Fruit fly (Drosophila melanogaster) whole organism, pupa: ENCODE measurements around the gene PSMG1.

Experiments used
- CG10348 ChIP-seq: fragments of 200-800 bp; sonication (Bioruptor generic); IDR thresholded peaks from 2 replicates; pipeline ENCODE4 v1.3.6; 2022; ENCODE audit warnings: missing biosample characterization, missing genetic modification characterization
- CG12605 ChIP-seq: fragments of 200-800 bp; sonication (Bioruptor generic); IDR thresholded peaks from 2 replicates; pipeline ENCODE4 v1.3.6; 2022; ENCODE audit warnings: missing biosample characterization, missing genetic modification characterization
- CG13204 ChIP-seq: fragments of 200-800 bp; sonication (Bioruptor generic); optimal IDR thresholded peaks from 2 replicates; lab custom pipeline; 2018; ENCODE audit warnings: missing biosample characterization, mild to moderate bottlenecking, missing genetic modification characterization, moderate library complexity
- CG14655 ChIP-seq: fragments of 200-800 bp; sonication (Bioruptor generic); optimal IDR thresholded peaks from 3 replicates; lab custom pipeline; 2017; ENCODE audit warnings: mild to moderate bottlenecking, missing biosample characterization, missing genetic modification reagents, missing genetic modification characterization
- CG15710 ChIP-seq: fragments of 200-800 bp; sonication (Bioruptor generic); optimal IDR thresholded peaks from 2 replicates; lab custom pipeline; 2018; ENCODE audit warnings: missing biosample characterization, mild to moderate bottlenecking, missing genetic modification characterization, moderate library complexity
- CG17806 ChIP-seq: fragments of 200-800 bp; sonication (Bioruptor generic); optimal IDR thresholded peaks from 2 replicates; lab custom pipeline; 2018; ENCODE audit warnings: missing biosample characterization, mild to moderate bottlenecking, missing genetic modification characterization, moderate library complexity
- CG32121 ChIP-seq: fragments of 200-800 bp; sonication (Bioruptor generic); IDR thresholded peaks from 2 replicates; pipeline ENCODE4 v1.3.6; 2022; ENCODE audit warnings: missing biosample characterization, missing genetic modification characterization
- CG34367 ChIP-seq: fragments of 200-800 bp; sonication (Bioruptor generic); optimal IDR thresholded peaks from 2 replicates; lab custom pipeline; 2018; ENCODE audit warnings: missing biosample characterization, mild to moderate bottlenecking, missing genetic modification characterization
- CG4496 ChIP-seq: fragments of 200-800 bp; sonication (Bioruptor generic); IDR thresholded peaks from 3 replicates; pipeline ENCODE4 v1.3.6; 2022; ENCODE audit warnings: missing biosample characterization, missing genetic modification characterization
- CG8159 ChIP-seq: fragments of 200-800 bp; sonication (Bioruptor generic); optimal IDR thresholded peaks from 3 replicates; lab custom pipeline; 2018; ENCODE audit warnings: missing biosample characterization, mild to moderate bottlenecking, missing genetic modification characterization, moderate library complexity
- CG8301 ChIP-seq: fragments of 200-800 bp; sonication (Bioruptor generic); optimal IDR thresholded peaks from 2 replicates; lab custom pipeline; 2018; ENCODE audit warnings: missing biosample characterization, mild to moderate bottlenecking, missing genetic modification characterization
- CG9948 ChIP-seq: fragments of 200-800 bp; sonication (Bioruptor generic); optimal IDR thresholded peaks from 2 replicates; lab custom pipeline; 2018; ENCODE audit warnings: missing biosample characterization, mild to moderate bottlenecking, missing genetic modification characterization, moderate library complexity
- D1 ChIP-seq: fragments of 200-800 bp; sonication (Bioruptor generic); optimal IDR thresholded peaks from 2 replicates; lab custom pipeline; 2018; ENCODE audit warnings: missing biosample characterization, mild to moderate bottlenecking, missing genetic modification characterization, moderate library complexity
- EcR ChIP-seq: fragments of 200-800 bp; sonication (Bioruptor generic); optimal IDR thresholded peaks from 3 replicates; lab custom pipeline; 2019; ENCODE audit warnings: missing biosample characterization, missing genetic modification characterization, mild to moderate bottlenecking, moderate library complexity, missing genetic modification reagents
- Ets98B ChIP-seq: fragments of 200-800 bp; sonication (Bioruptor generic); IDR thresholded peaks from 2 replicates; pipeline ENCODE4 v1.3.6; 2022; ENCODE audit warnings: missing biosample characterization, missing genetic modification characterization
- Pif1A ChIP-seq: fragments of 200-800 bp; sonication (Bioruptor generic); optimal IDR thresholded peaks from 3 replicates; lab custom pipeline; 2016; ENCODE audit warnings: missing biosample characterization, missing genetic modification characterization
- Pif1B ChIP-seq: fragments of 200-800 bp; sonication (Bioruptor generic); optimal IDR thresholded peaks from 3 replicates; lab custom pipeline; 2016; ENCODE audit warnings: missing biosample characterization, missing genetic modification characterization
- Snoo ChIP-seq: fragments of 200-800 bp; sonication (Bioruptor generic); optimal IDR thresholded peaks from 3 replicates; lab custom pipeline; 2017; ENCODE audit warnings: missing biosample characterization, mild to moderate bottlenecking, missing genetic modification characterization, inconsistent platforms
- fd96Ca ChIP-seq: fragments of 200-800 bp; sonication (Bioruptor generic); IDR thresholded peaks from 3 replicates; pipeline ENCODE4 v1.3.6; 2022; ENCODE audit warnings: missing biosample characterization, missing genetic modification characterization
- gl ChIP-seq: fragments of 200-800 bp; sonication (Bioruptor generic); optimal IDR thresholded peaks from 2 replicates; lab custom pipeline; 2018; ENCODE audit warnings: missing biosample characterization, mild to moderate bottlenecking, missing genetic modification characterization
- rn ChIP-seq: fragments of 200-800 bp; sonication (Bioruptor generic); IDR thresholded peaks from 2 replicates; pipeline ENCODE4 v1.3.6; 2022; ENCODE audit warnings: missing biosample characterization, missing genetic modification characterization

PSMG1 gene

dm6 chr3R:5789025-5789953 lies 4.8 kb downstream of the PSMG1 start, which contains the start of the genes Hat1 and Rpn5:
Gene Hat1, minus strand, starts transcription at chr3R:5789384.
Gene Rpn5, plus strand, starts transcription at chr3R:5789493.
- TF ChIP-seq CG8301 (tag; lab: Kevin White, UChicago) (peak; percentile 61), CG9948 (tag; lab: Kevin White, UChicago) (peak; percentile 54), fd96Ca (GFP tag; lab: Robert Waterston, UW) (peak; percentile 64; the same call in 2 of the 3 replicates), CG34367 (tag; lab: Kevin White, UChicago) (peak; percentile 49), EcR (GFP tag; lab: Kevin White, UChicago) (no peak), CG17806 (tag; lab: Kevin White, UChicago) (peak; percentile 41), Pif1A (GFP tag; lab: Kevin White, UChicago) (peak; percentile 79), CG13204 (no peak), CG4496 (GFP tag; lab: Robert Waterston, UW) (peak; percentile 68), Ets98B (GFP tag; lab: Robert Waterston, UW) (peak; percentile 56; the same call in 1 of the 2 replicates), CG8159 (tag; lab: Kevin White, UChicago) (peak; percentile 71), CG12605 (no peak), CG10348 (GFP tag; lab: Robert Waterston, UW) (no peak), CG14655 (peak; percentile 71), Snoo (tag; lab: Kevin White, UChicago) (peak; percentile 70), Pif1B (GFP tag; lab: Kevin White, UChicago) (peak; percentile 63), gl (tag; lab: Kevin White, UChicago) (peak; percentile 3), D1 (tag; lab: Kevin White, UChicago) (no peak), CG32121 (GFP tag; lab: Robert Waterston, UW) (no peak), rn (GFP tag; lab: Robert Waterston, UW) (no peak; the same call in 1 of the 2 replicates), CG15710 (tag; lab: Kevin White, UChicago) (peak; percentile 66)

- TF ChIP-seq CG17806 (tag; lab: Kevin White, UChicago) (no peak), rn (GFP tag; lab: Robert Waterston, UW) (no peak), CG10348 (GFP tag; lab: Robert Waterston, UW) (no peak), CG34367 (tag; lab: Kevin White, UChicago) (no peak), gl (tag; lab: Kevin White, UChicago) (no peak), CG8301 (tag; lab: Kevin White, UChicago) (no peak), CG9948 (tag; lab: Kevin White, UChicago) (no peak), EcR (GFP tag; lab: Kevin White, UChicago) (no peak), Pif1B (GFP tag; lab: Kevin White, UChicago) (no peak), D1 (tag; lab: Kevin White, UChicago) (no peak), fd96Ca (GFP tag; lab: Robert Waterston, UW) (no peak), CG13204 (no peak), CG14655 (no peak), Ets98B (GFP tag; lab: Robert Waterston, UW) (no peak), CG32121 (GFP tag; lab: Robert Waterston, UW) (no peak), CG4496 (GFP tag; lab: Robert Waterston, UW) (no peak), CG15710 (tag; lab: Kevin White, UChicago) (no peak)
These were observed 12.7 kb downstream of the PSMG1 start, which contains the start of gene kat-60L1 for dm6 chr3R:5781462-5781861. Gene kat-60L1, plus strand, starts transcription at chr3R:5781762.

dm6 chr3R:5780976-5781375 lies 13.1 kb downstream of the PSMG1 start, which contains the start of gene CG2082:
Gene CG2082, minus strand, starts transcription at chr3R:5781076.
- TF ChIP-seq CG8159 (tag; lab: Kevin White, UChicago): no peak
- TF ChIP-seq CG4496 (GFP tag; lab: Robert Waterston, UW): no peak
- TF ChIP-seq CG15710 (tag; lab: Kevin White, UChicago): no peak
- no peak for TF ChIP-seq gl (tag; lab: Kevin White, UChicago)
- no peak for TF ChIP-seq CG32121 (GFP tag; lab: Robert Waterston, UW)
- no peak for TF ChIP-seq Pif1B (GFP tag; lab: Kevin White, UChicago)
- TF ChIP-seq CG14655: no peak

- no peak for TF ChIP-seq CG32121 (GFP tag; lab: Robert Waterston, UW)
- peak; percentile 23 for TF ChIP-seq CG15710 (tag; lab: Kevin White, UChicago)
- TF ChIP-seq fd96Ca (GFP tag; lab: Robert Waterston, UW): peak; percentile 56; the same call in 2 of the 3 replicates
- no peak for TF ChIP-seq gl (tag; lab: Kevin White, UChicago)
- no peak for TF ChIP-seq CG8159 (tag; lab: Kevin White, UChicago)
- TF ChIP-seq D1 (tag; lab: Kevin White, UChicago): no peak
- TF ChIP-seq CG12605: no peak
- TF ChIP-seq CG34367 (tag; lab: Kevin White, UChicago): no peak
- no peak for TF ChIP-seq CG13204
- no peak for TF ChIP-seq CG10348 (GFP tag; lab: Robert Waterston, UW)
- TF ChIP-seq Pif1A (GFP tag; lab: Kevin White, UChicago): no peak
- peak; percentile 28 for TF ChIP-seq Snoo (tag; lab: Kevin White, UChicago)
- TF ChIP-seq Pif1B (GFP tag; lab: Kevin White, UChicago): no peak
- no peak for TF ChIP-seq CG14655
- TF ChIP-seq rn (GFP tag; lab: Robert Waterston, UW): no peak
- TF ChIP-seq EcR (GFP tag; lab: Kevin White, UChicago): no peak
- TF ChIP-seq CG17806 (tag; lab: Kevin White, UChicago): no peak
- TF ChIP-seq CG4496 (GFP tag; lab: Robert Waterston, UW): peak; percentile 33; the same call in 1 of the 3 replicates
- TF ChIP-seq Ets98B (GFP tag; lab: Robert Waterston, UW): peak; percentile 25; the same call in 1 of the 2 replicates
- no peak for TF ChIP-seq CG8301 (tag; lab: Kevin White, UChicago)
- TF ChIP-seq CG9948 (tag; lab: Kevin White, UChicago): no peak
These were observed 15.2 kb downstream of the PSMG1 start, which contains the start of gene jagn for dm6 chr3R:5778731-5779593. Gene jagn, plus strand, starts transcription at chr3R:5779315.
